Worm (Caenorhabditis elegans): ENCODE results near the gene Y73C8C.10.

The Y73C8C.10 gene

ce11 chrV:3080792-3081191, 46.8 kb downstream of the Y73C8C.10 start, which contains the start of gene srt-5:
Gene srt-5 (minus strand): TSS chrV:3080892.
- no peak for TF ChIP-seq ztf-11 (tag; optimal IDR thresholded peaks at IDR 0.05)
- TF ChIP-seq elt-3 (tag; optimal IDR thresholded peaks at IDR 0.05) = no peak
- TF ChIP-seq unc-39 (tag; optimal IDR thresholded peaks at IDR 0.05) = no peak
- no peak for TF ChIP-seq jun-1 (tag; optimal IDR thresholded peaks at IDR 0.05)
- TF ChIP-seq nhr-77 (tag; optimal IDR thresholded peaks at IDR 0.05) = no peak
- TF ChIP-seq lin-15B (tag; optimal IDR thresholded peaks at IDR 0.05) = no peak
- TF ChIP-seq snpc-4 (tag; optimal IDR thresholded peaks at IDR 0.05) = no peak
- TF ChIP-seq ztf-4 (tag; optimal IDR thresholded peaks at IDR 0.05) = no peak
- no peak for TF ChIP-seq ceh-9 (tag; optimal IDR thresholded peaks at IDR 0.05)
- no peak for TF ChIP-seq elt-1 (tag; optimal IDR thresholded peaks at IDR 0.05)
